Fruit fly (Drosophila melanogaster): ENCODE measurements around the gene hdm.
A peak's percentile ranks its signal among the peaks of the same experiment; 100 is the strongest.

hdm gene

dm6 chrX:7931028-7931549 lies 11.2 kb upstream of the hdm start, which contains the start of gene mahe (continued):
- TF ChIP-seq gce (GFP tag; IDR thresholded peaks at IDR 0.05) (no peak), crol (GFP tag; IDR thresholded peaks at IDR 0.05) (no peak), bowl (GFP tag; IDR thresholded peaks at IDR 0.05) (no peak), CG31224 (GFP tag; IDR thresholded peaks at IDR 0.05) (no peak), CG1647 (GFP tag; optimal IDR thresholded peaks at IDR 0.05) (no peak), CG8359 (GFP tag; optimal IDR thresholded peaks at IDR 0.05; ENCODE audit: borderline replicate concordance) (no peak), CG6254 (GFP tag; optimal IDR thresholded peaks at IDR 0.05) (no peak), CG4404 (GFP tag; IDR thresholded peaks at IDR 0.05) (no peak), so (GFP tag; IDR thresholded peaks at IDR 0.05) (no peak), nmo (GFP tag; optimal IDR thresholded peaks at IDR 0.05) (no peak), CG13296 (GFP tag; optimal IDR thresholded peaks at IDR 0.05) (peak; percentile 42), sqz (GFP tag; optimal IDR thresholded peaks at IDR 0.05) (peak; percentile 48), CG1832 (GFP tag; optimal IDR thresholded peaks at IDR 0.05) (no peak), CG10209 (GFP tag; optimal IDR thresholded peaks at IDR 0.05) (no peak), Ravus (GFP tag; IDR thresholded peaks at IDR 0.05) (no peak), ab (GFP tag; optimal IDR thresholded peaks at IDR 0.05) (no peak), CG3281 (GFP tag; optimal IDR thresholded peaks at IDR 0.05) (no peak), Neu2 (GFP tag; optimal IDR thresholded peaks at IDR 0.05; ENCODE audit: borderline replicate concordance) (no peak), Fer3 (tag; optimal IDR thresholded peaks at IDR 0.05) (no peak), Jarid2 (GFP tag; optimal IDR thresholded peaks at IDR 0.05) (no peak), CG7963 (GFP tag; IDR thresholded peaks at IDR 0.05; ENCODE audit: partially characterized antibody) (peak; percentile 74), CG15601 (tag; optimal IDR thresholded peaks at IDR 0.05) (no peak), CG4360 (GFP tag; IDR thresholded peaks at IDR 0.05) (no peak), sim (GFP tag; IDR thresholded peaks at IDR 0.05) (no peak), slbo (GFP tag; IDR thresholded peaks at IDR 0.05) (no peak), Side (GFP tag; optimal IDR thresholded peaks at IDR 0.05) (no peak), sima (GFP tag; optimal IDR thresholded peaks at IDR 0.05) (no peak), CG17359 (tag; optimal IDR thresholded peaks at IDR 0.05) (no peak), CG8944 (GFP tag; optimal IDR thresholded peaks at IDR 0.05) (no peak), rib (GFP tag; IDR thresholded peaks at IDR 0.05) (no peak), CG34224 (GFP tag; IDR thresholded peaks at IDR 0.05; ENCODE audit: partially characterized antibody) (peak; percentile 85), ttk (GFP tag; IDR thresholded peaks at IDR 0.05) (no peak), zen (tag; optimal IDR thresholded peaks at IDR 0.05) (peak; percentile 37), gsb-n (tag; optimal IDR thresholded peaks at IDR 0.05) (peak; percentile 18), CG32772 (GFP tag; IDR thresholded peaks at IDR 0.05) (no peak), B-H2 (GFP tag; optimal IDR thresholded peaks at IDR 0.05) (no peak), croc (GFP tag; conservative IDR thresholded peaks at IDR 0.05) (no peak), CG13287 (GFP tag; IDR thresholded peaks at IDR 0.05; ENCODE audit: partially characterized antibody) (peak; percentile 92), sr (GFP tag; IDR thresholded peaks at IDR 0.05) (no peak), CG11456 (GFP tag; IDR thresholded peaks at IDR 0.05) (no peak), YL-1 (GFP tag; optimal IDR thresholded peaks at IDR 0.05) (peak; percentile 17), HmgD (GFP tag; optimal IDR thresholded peaks at IDR 0.05) (no peak), Atf6 (GFP tag; IDR thresholded peaks at IDR 0.05) (no peak), CG10565 (GFP tag; optimal IDR thresholded peaks at IDR 0.05) (no peak), fru (optimal IDR thresholded peaks at IDR 0.05) (no peak), CG33557 (GFP tag; optimal IDR thresholded peaks at IDR 0.05) (no peak), CG4730 (GFP tag; IDR thresholded peaks at IDR 0.05) (no peak), CG16863 (GFP tag; optimal IDR thresholded peaks at IDR 0.05) (no peak), hth (optimal IDR thresholded peaks at IDR 0.05) (no peak), trem (tag; optimal IDR thresholded peaks at IDR 0.05) (no peak), shn (GFP tag; optimal IDR thresholded peaks at IDR 0.05) (no peak), al (GFP tag; IDR thresholded peaks at IDR 0.05) (no peak), CG7357 (GFP tag; IDR thresholded peaks at IDR 0.05) (no peak)
